Fruit fly (Drosophila melanogaster): ENCODE measurements around the gene Adh.

Adh gene

DNA sequence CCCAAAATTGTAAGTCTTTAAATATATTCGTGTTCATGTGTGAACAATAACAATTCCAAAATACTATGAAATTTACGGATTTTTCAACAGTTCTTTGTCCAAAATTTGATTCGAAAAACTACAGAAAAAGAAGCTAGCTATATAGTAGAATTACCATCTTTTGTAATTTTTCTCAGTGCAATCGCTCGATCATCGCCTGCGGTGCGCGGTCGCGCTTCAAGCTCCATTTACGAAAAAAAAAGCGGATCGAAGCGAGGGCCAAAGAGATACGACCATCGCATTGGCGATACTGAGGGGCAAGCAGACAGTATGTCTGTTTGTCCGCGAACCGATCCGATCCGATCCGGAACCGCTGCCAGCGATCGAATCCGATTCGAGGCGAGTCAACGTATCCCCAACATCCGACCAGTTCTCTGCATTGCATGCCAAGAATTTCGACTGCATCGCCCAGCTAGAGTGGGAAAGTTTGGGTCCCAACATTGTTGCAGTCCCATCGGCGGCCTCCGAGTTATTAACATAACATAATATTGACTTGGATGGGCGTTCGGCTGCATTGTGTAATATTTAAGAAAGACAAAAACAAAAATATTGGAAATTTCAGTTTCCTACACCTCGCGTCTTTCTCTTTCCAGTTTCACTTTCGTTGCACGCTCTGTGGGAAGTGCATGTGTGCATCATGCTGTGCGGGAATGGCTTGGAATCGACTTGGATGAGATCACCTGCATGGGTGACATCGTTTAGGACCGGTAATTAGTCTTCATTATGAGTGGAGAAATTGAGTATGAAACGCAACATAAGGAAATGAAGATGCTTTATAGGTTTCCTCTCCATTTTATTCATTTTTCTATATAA, 36.6 kb downstream of the Adh start (continued):
- TF ChIP-seq CG3919 (GFP tag; optimal IDR thresholded peaks at IDR 0.05) (peak; percentile 36), dac (GFP tag; optimal IDR thresholded peaks at IDR 0.05) (peak; percentile 30), CG34406 (GFP tag; optimal IDR thresholded peaks at IDR 0.05) (peak; percentile 54), Hr39 (GFP tag; optimal IDR thresholded peaks at IDR 0.05) (peak; percentile 53), CG6276 (GFP tag; optimal IDR thresholded peaks at IDR 0.05) (no peak), topi (GFP tag; optimal IDR thresholded peaks at IDR 0.05) (no peak), spab (GFP tag; optimal IDR thresholded peaks at IDR 0.05) (peak; percentile 37), pdm3 (GFP tag; optimal IDR thresholded peaks at IDR 0.05) (peak; percentile 60), CG8119 (GFP tag; IDR thresholded peaks at IDR 0.05) (0 out of 3 replicates have a peak, but pooled peaks have one; percentile 18), CG9139 (GFP tag; optimal IDR thresholded peaks at IDR 0.05) (no peak), CG1621 (tag; optimal IDR thresholded peaks at IDR 0.05) (no peak), CG4318 (GFP tag; optimal IDR thresholded peaks at IDR 0.05) (no peak), Sox102F (GFP tag; optimal IDR thresholded peaks at IDR 0.05) (peak; percentile 27), svp (GFP tag) (peak; percentile 89)

DNA sequence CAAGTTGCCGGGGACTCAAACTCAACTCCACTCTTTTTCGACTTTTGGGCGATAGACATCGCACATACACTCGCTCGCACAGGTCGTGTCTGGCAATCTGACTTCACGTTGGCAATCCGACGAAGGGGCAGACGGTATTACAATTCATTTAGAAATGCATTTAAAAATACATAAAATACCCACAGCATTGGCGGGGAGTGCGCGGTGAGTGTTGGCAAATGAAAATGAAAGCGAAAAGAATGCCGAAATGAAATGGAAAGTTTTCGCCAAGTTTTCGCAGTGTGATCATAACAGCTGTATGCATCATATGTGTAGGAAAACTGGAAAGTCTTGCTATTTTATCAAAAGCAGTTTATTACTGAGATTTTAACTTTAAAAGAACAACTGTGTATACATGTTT, 38.1 kb downstream of the Adh start:
- TF ChIP-seq Hr38 (GFP tag; optimal IDR thresholded peaks at IDR 0.05) (no peak), CG6854 (GFP tag; optimal IDR thresholded peaks at IDR 0.05) (no peak), Eip78C (GFP tag) (peak; percentile 28), CG32006 (GFP tag; optimal IDR thresholded peaks at IDR 0.05) (peak; percentile 7), CG31627 (GFP tag; optimal IDR thresholded peaks at IDR 0.05) (no peak), CG6163 (GFP tag; IDR thresholded peaks at IDR 0.05) (0 out of 3 replicates have a peak, but pooled peaks have one; percentile 3), Blimp-1 (GFP tag; optimal IDR thresholded peaks at IDR 0.05) (peak; percentile 74), lz (GFP tag; optimal IDR thresholded peaks at IDR 0.05) (no peak), eg (GFP tag; IDR thresholded peaks at IDR 0.05) (no peak), CG6276 (GFP tag; optimal IDR thresholded peaks at IDR 0.05) (peak; percentile 49), Eip93F (GFP tag; optimal IDR thresholded peaks at IDR 0.05) (no peak), dsx (GFP tag; optimal IDR thresholded peaks at IDR 0.05; ENCODE audit: poor library complexity, severe bottlenecking) (no peak), net (GFP tag; optimal IDR thresholded peaks at IDR 0.05) (no peak)

dm6 chr2L:14654952-14655351, 39.6 kb downstream of the Adh start:
- TF ChIP-seq eg (GFP tag; IDR thresholded peaks at IDR 0.05) (peak; percentile 45; the same call in 1 of the 3 replicates), Blimp-1 (GFP tag; optimal IDR thresholded peaks at IDR 0.05) (peak; percentile 35), achi (GFP tag; optimal IDR thresholded peaks at IDR 0.05) (no peak), svp (GFP tag) (peak; percentile 84), CG6163 (GFP tag; IDR thresholded peaks at IDR 0.05) (0 out of 3 replicates have a peak, but pooled peaks have one; percentile 35), CG8119 (GFP tag; IDR thresholded peaks at IDR 0.05) (peak; percentile 43; the same call in 1 of the 3 replicates), CG15336 (GFP tag; IDR thresholded peaks at IDR 0.05) (peak; percentile 34; the same call in 1 of the 2 replicates), CG4318 (GFP tag; optimal IDR thresholded peaks at IDR 0.05) (no peak)

DNA sequence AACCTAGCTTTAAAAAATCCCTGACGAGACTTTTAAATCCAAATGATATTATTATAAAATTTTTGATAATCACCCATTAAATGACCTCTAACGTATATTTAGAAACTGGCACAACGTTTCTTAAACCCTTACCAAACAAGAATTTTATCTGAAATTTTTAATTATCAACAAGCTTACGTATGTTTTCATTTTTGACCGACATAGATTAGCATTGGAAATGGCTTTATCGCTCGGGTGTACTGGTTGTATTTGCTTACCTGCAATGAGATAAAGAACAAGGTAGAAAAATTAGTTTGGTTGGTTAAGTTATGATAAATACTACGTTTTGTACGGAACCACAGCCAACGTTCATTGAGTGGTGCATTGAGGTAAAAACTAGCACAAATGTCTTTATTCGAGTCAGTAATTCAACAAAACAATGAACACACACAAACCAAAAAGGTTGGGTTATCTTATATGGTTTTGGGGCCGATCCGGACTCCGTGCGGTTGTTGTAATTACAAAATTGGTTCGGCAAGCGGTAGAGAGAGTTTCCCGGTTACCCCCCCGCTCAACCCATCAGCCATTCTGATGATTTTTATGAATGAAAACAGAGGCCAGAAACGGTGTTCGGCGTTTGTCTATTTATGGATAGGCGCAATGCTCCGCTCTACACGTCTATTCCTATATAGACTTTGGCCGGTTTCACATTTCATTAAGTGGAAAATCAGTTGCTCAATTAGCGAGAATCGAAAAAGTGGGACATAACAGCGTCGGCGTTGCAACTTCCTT, 40.9 kb downstream of the Adh start:
- peak; percentile 38 for TF ChIP-seq svp (GFP tag)
- TF ChIP-seq dsx (GFP tag; optimal IDR thresholded peaks at IDR 0.05; ENCODE audit: poor library complexity, severe bottlenecking), result no peak
- peak; percentile 27 for TF ChIP-seq Eip78C (GFP tag)

dm6 chr2L:14658853-14659252, 43.5 kb downstream of the Adh start:
- no peak for TF ChIP-seq Sox102F (GFP tag; optimal IDR thresholded peaks at IDR 0.05)
- no peak for TF ChIP-seq Sox15 (GFP tag; optimal IDR thresholded peaks at IDR 0.05)
- TF ChIP-seq eg (GFP tag; IDR thresholded peaks at IDR 0.05), result 0 out of 3 replicates have a peak, but pooled peaks have one; percentile 6
- TF ChIP-seq Blimp-1 (GFP tag; optimal IDR thresholded peaks at IDR 0.05), result no peak
- no peak for TF ChIP-seq Hr39 (GFP tag; optimal IDR thresholded peaks at IDR 0.05)
- no peak for TF ChIP-seq fd59A (GFP tag; optimal IDR thresholded peaks at IDR 0.05)
- no peak for TF ChIP-seq CG10631 (GFP tag; optimal IDR thresholded peaks at IDR 0.05)
- no peak for TF ChIP-seq acj6 (GFP tag; optimal IDR thresholded peaks at IDR 0.05)
- peak; percentile 3 for TF ChIP-seq CG4318 (GFP tag; optimal IDR thresholded peaks at IDR 0.05)
- peak; percentile 16 for TF ChIP-seq Eip78C (GFP tag)
